Fruit fly (Drosophila melanogaster) whole organism, embryonic: Measurements from ENCODE around the gene yellow-b.

Experiments
- CG12942 ChIP-seq: fragments of 200-800 bp; sonication (Bioruptor generic); optimal IDR thresholded peaks from 3 replicates; lab custom pipeline; 2016; ENCODE audit warnings: missing biosample characterization, missing genetic modification characterization
- CG6854 ChIP-seq: fragments of 200-800 bp; sonication (Bioruptor generic); optimal IDR thresholded peaks from 3 replicates; lab custom pipeline; 2017; ENCODE audit warnings: missing biosample characterization, mild to moderate bottlenecking, missing genetic modification characterization
- CG8924 ChIP-seq: fragments of 200-800 bp; optimal IDR thresholded peaks from 3 replicates; lab custom pipeline; 2019; ENCODE audit warnings: missing biosample characterization, mild to moderate bottlenecking, missing genetic modification characterization, moderate library complexity
- CG9215 ChIP-seq: fragments of 200-800 bp; sonication (Bioruptor generic); IDR thresholded peaks from 2 replicates; pipeline ENCODE4 v1.3.6; 2022; ENCODE audit warnings: missing biosample characterization, missing genetic modification characterization
- CG9437 ChIP-seq: fragments of 200-800 bp; sonication (Bioruptor generic); optimal IDR thresholded peaks from 2 replicates; lab custom pipeline; 2018; ENCODE audit warnings: missing biosample characterization, mild to moderate bottlenecking, missing genetic modification characterization
- CG9876 ChIP-seq: fragments of 200-800 bp; sonication (Bioruptor generic); optimal IDR thresholded peaks from 2 replicates; lab custom pipeline; 2016; ENCODE audit warnings: missing biosample characterization, missing genetic modification characterization
- Deaf1 ChIP-seq: fragments of 200-800 bp; optimal IDR thresholded peaks from 3 replicates; lab custom pipeline; 2019; ENCODE audit warnings: missing biosample characterization, mild to moderate bottlenecking, missing genetic modification characterization, moderate library complexity
- NC2β ChIP-seq: fragments of 200-800 bp; sonication (Bioruptor generic); optimal IDR thresholded peaks from 2 replicates; lab custom pipeline; 2016; ENCODE audit warnings: missing biosample characterization, missing genetic modification characterization
- Oaz ChIP-seq: fragments of 200-800 bp; sonication (Bioruptor generic); IDR thresholded peaks from 2 replicates; pipeline ENCODE4 v1.3.6; 2022; ENCODE audit warnings: missing biosample characterization, missing genetic modification characterization
- Tbp ChIP-seq: fragments of >200 bp; optimal IDR thresholded peaks from 2 replicates; lab custom pipeline; 2018; ENCODE audit warnings: missing biosample characterization, missing genetic modification characterization
- crp ChIP-seq, 2 experiments: fragments of 200-800 bp; sonication (Bioruptor generic); optimal IDR thresholded peaks; 2 replicates in 1 of 2; 3 replicates in 1 of 2; lab custom pipeline; 2017; ENCODE audit warnings: missing biosample characterization in 2 of 2, missing genetic modification characterization in 2 of 2, mild to moderate bottlenecking in 1 of 2, moderate library complexity in 1 of 2
- klu ChIP-seq: fragments of 200-800 bp; sonication (Bioruptor generic); IDR thresholded peaks from 2 replicates; pipeline ENCODE4 v1.3.6; 2022; ENCODE audit warnings: missing biosample characterization, missing genetic modification characterization
- pnt ChIP-seq: fragments of 200-800 bp; sonication (Bioruptor generic); optimal IDR thresholded peaks from 3 replicates; lab custom pipeline; 2016; ENCODE audit warnings: missing biosample characterization, missing genetic modification characterization

- TF ChIP-seq klu (GFP tag; lab: Robert Waterston, UW) (no peak), CG8924 (tag; lab: Kevin White, UChicago) (no peak), CG12942 (no peak), CG9437 (GFP tag; lab: Kevin White, UChicago) (no peak), CG6854 (GFP tag; lab: Kevin White, UChicago) (no peak), CG9215 (no peak), CG9876 (GFP tag; lab: Kevin White, UChicago) (no peak), NC2β (GFP tag; lab: Kevin White, UChicago) (no peak), Deaf1 (no peak), Oaz (GFP tag; lab: Robert Waterston, UW) (no peak), pnt (GFP tag; lab: Kevin White, UChicago) (no peak), crp (GFP tag; optimal IDR thresholded peaks at IDR 0.05; lab: Kevin White, UChicago) (no peak), Tbp (GFP tag; lab: Kevin White, UChicago) (no peak)
These were observed 1.8 kb upstream of the yellow-b start for dm6 chr2L:16752340-16752739.
